Worm (Caenorhabditis elegans) whole organism, L1 larva: ENCODE measurements around the gene gtl-1.

Source experiments
- elt-3 ChIP-seq, 6 experiments: fragments of 150-350 bp in 1 of 6; sonication (generic microtip); optimal IDR thresholded peaks; 2 replicates each; lab custom pipeline; 2017 to 2018; ENCODE audit warnings: missing biosample characterization in 6 of 6, missing genetic modification characterization in 6 of 6, inconsistent platforms in 1 of 6
- lin-13 ChIP-seq: fragments of 150-350 bp; optimal IDR thresholded peaks from 2 replicates; lab custom pipeline; 2014; ENCODE audit warnings: missing biosample characterization, missing genetic modification reagents, missing genetic modification characterization
- lin-15B ChIP-seq: fragments of 150-350 bp; sonication (generic microtip); optimal IDR thresholded peaks from 3 replicates; lab custom pipeline; 2014; ENCODE audit warnings: missing biosample characterization, missing genetic modification characterization
- lsy-2 ChIP-seq, 2 experiments: fragments of 150-350 bp; optimal IDR thresholded peaks; 2 replicates each; lab custom pipeline; 2014; ENCODE audit warnings: missing biosample characterization in 2 of 2, missing genetic modification characterization in 2 of 2
- mab-9 ChIP-seq: fragments of 200-800 bp; sonication (Bioruptor generic); IDR thresholded peaks from 2 replicates; pipeline ENCODE4 v1.3.6; 2022; ENCODE audit warnings: missing genetic modification reagents, missing genetic modification characterization, missing compliant biosample characterization
- nhr-237 ChIP-seq: fragments of 150-350 bp; optimal IDR thresholded peaks from 2 replicates; lab custom pipeline; 2014; ENCODE audit warnings: missing biosample characterization, missing genetic modification characterization
- nhr-76 ChIP-seq: sonication (generic microtip); optimal IDR thresholded peaks from 2 replicates; lab custom pipeline; 2017; ENCODE audit warnings: missing biosample characterization, missing genetic modification characterization
- nhr-77 ChIP-seq: fragments of 150-350 bp; optimal IDR thresholded peaks from 2 replicates; lab custom pipeline; 2014; ENCODE audit warnings: missing biosample characterization, missing genetic modification characterization
- pqm-1 ChIP-seq: sonication (generic microtip); optimal IDR thresholded peaks from 3 replicates; lab custom pipeline; 2017; ENCODE audit warnings: missing biosample characterization, missing genetic modification characterization
- sox-4 ChIP-seq: sonication (generic microtip); optimal IDR thresholded peaks from 2 replicates; lab custom pipeline; 2016; ENCODE audit warnings: missing genetic modification characterization, missing compliant biosample characterization
- zag-1 ChIP-seq: fragments of 150-350 bp; optimal IDR thresholded peaks from 2 replicates; lab custom pipeline; 2014; ENCODE audit warnings: missing biosample characterization, missing genetic modification characterization

- TF ChIP-seq nhr-76 (no peak), lsy-2 (tag; optimal IDR thresholded peaks at IDR 0.05; lab: Kevin White, UChicago) (no peak), mab-9 (no peak), nhr-237 (tag; lab: Kevin White, UChicago) (no peak), nhr-77 (tag; lab: Kevin White, UChicago) (no peak), lin-13 (no peak), lin-15B (tag; lab: Kevin White, UChicago) (no peak), pqm-1 (peak; percentile 73), sox-4 (tag; lab: Kevin White, UChicago) (no peak), elt-3 (tag; optimal IDR thresholded peaks at IDR 0.05; lab: Kevin White, UChicago) (no peak), zag-1 (no peak)
Measured at ce11 chrIV:11257476-11257875, 1.9 kb downstream of the gtl-1 start.
